Worm (Caenorhabditis elegans) whole organism, L2 larva: ENCODE measurements around the gene M05D6.1.
A peak's percentile ranks its signal among the peaks of the same experiment; 100 is the strongest.

ENCODE experiments used
- ZK546.5 ChIP-seq: sonication (generic microtip); optimal IDR thresholded peaks from 2 replicates; lab custom pipeline; 2017; ENCODE audit warnings: missing biosample characterization, missing genetic modification characterization
- alr-1 ChIP-seq: fragments of 150-350 bp; optimal IDR thresholded peaks from 2 replicates; lab custom pipeline; 2014; ENCODE audit warnings: missing biosample characterization, missing genetic modification characterization
- ama-1 ChIP-seq: fragments of 150-350 bp; optimal IDR thresholded peaks from 2 replicates; lab custom pipeline; 2018; ENCODE audit warnings: inconsistent platforms
- blmp-1 ChIP-seq: sonication (generic microtip); optimal IDR thresholded peaks from 2 replicates; lab custom pipeline; 2017; ENCODE audit warnings: missing genetic modification characterization, mild to moderate bottlenecking, missing compliant biosample characterization, antibody characterized with exemption, moderate library complexity; ENCODE audit not compliant: insufficient read depth
- ceh-16 ChIP-seq: fragments of 150-350 bp; optimal IDR thresholded peaks from 2 replicates; lab custom pipeline; 2014; ENCODE audit warnings: missing biosample characterization, missing genetic modification characterization
- fos-1 ChIP-seq: fragments of 150-350 bp; optimal IDR thresholded peaks from 2 replicates; lab custom pipeline; 2014; ENCODE audit warnings: missing biosample characterization, missing genetic modification characterization
- lin-39 ChIP-seq: fragments of 150-350 bp; optimal IDR thresholded peaks from 2 replicates; lab custom pipeline; 2014; ENCODE audit warnings: missing biosample characterization, missing genetic modification reagents, missing genetic modification characterization
- mdl-1 ChIP-seq, 2 experiments: fragments of 150-350 bp in 1 of 2; sonication (generic microtip) in 1 of 2; optimal IDR thresholded peaks; 2 replicates each; lab custom pipeline; 2017; ENCODE audit warnings: missing biosample characterization in 2 of 2, missing genetic modification characterization in 2 of 2
- nhr-129 ChIP-seq: fragments of 150-350 bp; optimal IDR thresholded peaks from 2 replicates; lab custom pipeline; 2014; ENCODE audit warnings: missing biosample characterization, missing genetic modification characterization
- nhr-77 ChIP-seq: fragments of 150-350 bp; optimal IDR thresholded peaks from 2 replicates; lab custom pipeline; 2014; ENCODE audit warnings: missing biosample characterization, missing genetic modification characterization
- unc-39 ChIP-seq: fragments of 150-350 bp; optimal IDR thresholded peaks from 2 replicates; lab custom pipeline; 2014; ENCODE audit warnings: missing biosample characterization, missing genetic modification characterization
- unc-62 ChIP-seq: fragments of 150-350 bp; optimal IDR thresholded peaks from 2 replicates; lab custom pipeline; 2014; ENCODE audit warnings: missing biosample characterization, missing genetic modification reagents, missing genetic modification characterization
- zag-1 ChIP-seq: fragments of 150-350 bp; optimal IDR thresholded peaks from 2 replicates; lab custom pipeline; 2014; ENCODE audit warnings: missing biosample characterization, missing genetic modification characterization

DNA sequence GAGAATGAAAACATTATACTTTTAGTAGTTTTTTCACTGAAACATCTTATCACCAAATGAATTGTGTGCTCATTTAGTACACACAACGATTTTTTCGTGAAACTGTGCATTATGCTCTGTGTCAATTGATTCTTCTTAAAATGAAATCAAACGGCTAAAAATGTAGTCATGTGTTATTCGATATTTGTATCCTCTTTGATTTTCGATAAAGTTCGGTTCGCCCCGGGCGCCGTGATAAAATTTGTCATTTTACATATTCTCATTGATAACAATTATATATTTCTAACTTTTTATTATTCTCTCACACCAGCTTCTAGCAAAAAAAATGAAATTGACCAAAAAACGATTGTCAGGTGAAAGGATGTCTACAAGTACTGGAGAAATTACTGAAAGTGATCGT lies 39.5 kb upstream of the M05D6.1 start, which contains the start of gene ctg-2:
- TF ChIP-seq nhr-129 (tag; lab: Kevin White, UChicago) (no peak), nhr-77 (no peak), zag-1 (tag; lab: Kevin White, UChicago) (no peak), ceh-16 (no peak), ama-1 (lab: Kevin White, UChicago) (no peak), alr-1 (tag; lab: Kevin White, UChicago) (no peak), ZK546.5 (tag; lab: Kevin White, UChicago) (no peak), unc-62 (GFP tag; lab: Kevin White, UChicago) (no peak), blmp-1 (no peak), mdl-1 (tag; optimal IDR thresholded peaks at IDR 0.05; lab: Kevin White, UChicago) (no peak), lin-39 (no peak), fos-1 (tag; lab: Kevin White, UChicago) (peak; percentile 31), unc-39 (tag; lab: Kevin White, UChicago) (no peak)
